Fruit fly (Drosophila melanogaster): ENCODE measurements around the gene futsch.

The futsch gene

dm6 chrX:1470562-1470961, 61.7 kb downstream of the futsch start, which contains the start of gene pck (continued):
- peak; percentile 53 for TF ChIP-seq HLH54F (GFP tag; optimal IDR thresholded peaks at IDR 0.05)
- no peak; the same call in 1 of the 2 replicates for TF ChIP-seq Bgb (GFP tag; IDR thresholded peaks at IDR 0.05; ENCODE audit: partially characterized antibody)
- peak; percentile 73 for TF ChIP-seq zfh2 (GFP tag; optimal IDR thresholded peaks at IDR 0.05)
- no peak for TF ChIP-seq org-1 (GFP tag; optimal IDR thresholded peaks at IDR 0.05)
- TF ChIP-seq chm (GFP tag; IDR thresholded peaks at IDR 0.05): peak; percentile 60; the same call in 1 of the 2 replicates
- TF ChIP-seq caup (GFP tag; optimal IDR thresholded peaks at IDR 0.05; ENCODE audit: severe bottlenecking): peak; percentile 51
- TF ChIP-seq CG12769 (tag; optimal IDR thresholded peaks at IDR 0.05): no peak
- TF ChIP-seq Eip74EF (GFP tag; optimal IDR thresholded peaks at IDR 0.05): no peak
- peak; percentile 73 for TF ChIP-seq Rfx (GFP tag; IDR thresholded peaks at IDR 0.05)
- peak; percentile 52 for TF ChIP-seq CG17359 (tag; optimal IDR thresholded peaks at IDR 0.05)
- TF ChIP-seq E2f2 (GFP tag; IDR thresholded peaks at IDR 0.05): peak; percentile 78
- peak; percentile 30; the same call in 1 of the 2 replicates for TF ChIP-seq CG6272 (GFP tag; IDR thresholded peaks at IDR 0.05)
- peak; percentile 8 for TF ChIP-seq CG7928 (GFP tag; optimal IDR thresholded peaks at IDR 0.05)
- peak; percentile 70 for TF ChIP-seq slbo (GFP tag; IDR thresholded peaks at IDR 0.05)
- TF ChIP-seq CG5180 (GFP tag; optimal IDR thresholded peaks at IDR 0.05): no peak
- TF ChIP-seq CG18011 (GFP tag; optimal IDR thresholded peaks at IDR 0.05): peak; percentile 56
- no peak for TF ChIP-seq NK7.1 (GFP tag; optimal IDR thresholded peaks at IDR 0.05)
- TF ChIP-seq B-H1 (GFP tag; IDR thresholded peaks at IDR 0.05): peak; percentile 54; the same call in 1 of the 3 replicates
- TF ChIP-seq Ptx1 (GFP tag; IDR thresholded peaks at IDR 0.05): peak; percentile 72
- peak; percentile 72 for TF ChIP-seq maf-S (GFP tag; optimal IDR thresholded peaks at IDR 0.05)
- 0 out of 2 replicates have a peak, but pooled peaks have one; percentile 25 for TF ChIP-seq inv (GFP tag; IDR thresholded peaks at IDR 0.05; ENCODE audit: partially characterized antibody)
- no peak for TF ChIP-seq pan (optimal IDR thresholded peaks at IDR 0.05)
- TF ChIP-seq pan (GFP tag; optimal IDR thresholded peaks at IDR 0.05 in 1 of 2, IDR thresholded peaks at IDR 0.05 in 1 of 2): peak in 1 of 2 experiments; percentile 70
- TF ChIP-seq MBD-R2 (GFP tag; IDR thresholded peaks at IDR 0.05): peak; percentile 86
- TF ChIP-seq CG15601 (tag; optimal IDR thresholded peaks at IDR 0.05): peak; percentile 51
- peak; percentile 32 for TF ChIP-seq cato (GFP tag; optimal IDR thresholded peaks at IDR 0.05; ENCODE audit: borderline replicate concordance)
- TF ChIP-seq stc (GFP tag; IDR thresholded peaks at IDR 0.05): peak; percentile 70; the same call in 1 of the 2 replicates
- TF ChIP-seq Oli (tag; optimal IDR thresholded peaks at IDR 0.05): no peak
- TF ChIP-seq trh (GFP tag; optimal IDR thresholded peaks at IDR 0.05): peak; percentile 17
- peak; percentile 77; the same call in 2 of the 3 replicates for TF ChIP-seq zfh1 (GFP tag; IDR thresholded peaks at IDR 0.05)
- peak; percentile 68 for TF ChIP-seq mam (GFP tag; optimal IDR thresholded peaks at IDR 0.05)
- peak; percentile 49; the same call in 1 of the 2 replicates for TF ChIP-seq sna (GFP tag; IDR thresholded peaks at IDR 0.05; ENCODE audit: partially characterized antibody)
- TF ChIP-seq CG4854 (GFP tag; optimal IDR thresholded peaks at IDR 0.05): peak; percentile 26
- TF ChIP-seq Doc2 (GFP tag; IDR thresholded peaks at IDR 0.05): no peak
- peak; percentile 73 for TF ChIP-seq ken (GFP tag; IDR thresholded peaks at IDR 0.05)
- peak; percentile 27; the same call in 1 of the 2 replicates for TF ChIP-seq Drgx (GFP tag; IDR thresholded peaks at IDR 0.05)
- peak; percentile 4 for TF ChIP-seq CG13624 (GFP tag; optimal IDR thresholded peaks at IDR 0.05)
- peak; percentile 11 for TF ChIP-seq CG34376 (GFP tag; optimal IDR thresholded peaks at IDR 0.05)
- no peak for TF ChIP-seq CG17568 (GFP tag; optimal IDR thresholded peaks at IDR 0.05)
- no peak for TF ChIP-seq CG12071 (GFP tag; optimal IDR thresholded peaks at IDR 0.05)
- TF ChIP-seq phol (tag; optimal IDR thresholded peaks at IDR 0.05): peak; percentile 53
- 0 out of 3 replicates have a peak, but pooled peaks have one; percentile 56 for TF ChIP-seq so (GFP tag; IDR thresholded peaks at IDR 0.05)
- TF ChIP-seq dysf (GFP tag; IDR thresholded peaks at IDR 0.05): peak; percentile 51; the same call in 1 of the 3 replicates
- peak; percentile 9 for TF ChIP-seq CG18619 (GFP tag; optimal IDR thresholded peaks at IDR 0.05)
- TF ChIP-seq prd (optimal IDR thresholded peaks at IDR 0.05): no peak
- peak; percentile 83 for TF ChIP-seq prd (GFP tag; IDR thresholded peaks at IDR 0.05)
- no peak for TF ChIP-seq HLHmδ (GFP tag; optimal IDR thresholded peaks at IDR 0.05)
- peak; percentile 18 for TF ChIP-seq wek (GFP tag; optimal IDR thresholded peaks at IDR 0.05)
- peak; percentile 61 for TF ChIP-seq bab2 (GFP tag; optimal IDR thresholded peaks at IDR 0.05)

Data from whole organism, embryonic.